Worm (Caenorhabditis elegans): ENCODE results near the gene nspc-17.

The nspc-17 gene

ce11 chrX:14500422-14501058 lies 24.4 kb downstream of the nspc-17 start:
- TF ChIP-seq che-1 (tag; optimal IDR thresholded peaks at IDR 0.05) (no peak), lin-11 (tag; optimal IDR thresholded peaks at IDR 0.05) (no peak), hlh-30 (tag; optimal IDR thresholded peaks at IDR 0.05; ENCODE audit: insufficient read depth) (peak; percentile 35), ama-1 (optimal IDR thresholded peaks at IDR 0.05) (no peak), fkh-6 (tag; optimal IDR thresholded peaks at IDR 0.05) (no peak), elt-2 (tag; optimal IDR thresholded peaks at IDR 0.05) (peak; percentile 88), pha-4 (tag; optimal IDR thresholded peaks at IDR 0.05) (no peak)

DNA sequence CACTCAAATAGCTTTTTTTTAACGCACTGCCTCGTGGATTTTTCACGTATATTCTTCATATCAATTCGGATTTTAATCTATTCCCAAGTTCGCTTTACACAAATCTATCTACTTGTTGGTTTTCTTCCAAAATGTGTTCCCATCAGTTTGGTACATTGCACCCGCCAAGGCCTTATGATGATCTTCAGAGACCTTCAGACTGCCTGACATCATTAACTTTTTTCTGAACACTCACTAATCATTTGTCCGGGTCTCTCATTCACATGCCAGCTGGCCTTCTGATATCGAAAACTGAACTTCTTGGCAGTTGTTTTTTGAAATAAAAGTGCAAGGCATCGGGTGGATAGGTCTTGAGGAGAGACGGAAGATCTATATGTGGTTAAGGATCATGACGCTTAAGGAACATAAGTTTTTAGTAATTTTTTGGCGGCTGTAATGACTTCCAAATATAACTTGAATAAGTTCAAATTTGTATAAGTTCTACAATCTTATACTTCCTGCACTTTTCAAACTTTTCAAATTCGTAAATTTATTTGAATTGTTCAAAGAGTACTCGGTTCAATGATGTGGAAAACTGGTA lies 25.1 kb downstream of the nspc-17 start:
- TF ChIP-seq fkh-6 (tag; optimal IDR thresholded peaks at IDR 0.05) (no peak), lin-11 (tag; optimal IDR thresholded peaks at IDR 0.05) (no peak), pqm-1 (tag; optimal IDR thresholded peaks at IDR 0.05) (no peak), nfya-1 (tag; optimal IDR thresholded peaks at IDR 0.05) (no peak), pros-1 (tag; optimal IDR thresholded peaks at IDR 0.05) (no peak), ceh-30 (tag; optimal IDR thresholded peaks at IDR 0.05) (no peak), ets-4 (tag; optimal IDR thresholded peaks at IDR 0.05) (no peak), unc-3 (GFP tag; conservative IDR thresholded peaks at IDR 0.05) (no peak), unc-3 (tag; optimal IDR thresholded peaks at IDR 0.05) (no peak), nhr-11 (tag; optimal IDR thresholded peaks at IDR 0.05) (no peak), fax-1 (tag; optimal IDR thresholded peaks at IDR 0.05) (no peak), ceh-2 (tag; optimal IDR thresholded peaks at IDR 0.05) (no peak), pha-4 (tag; optimal IDR thresholded peaks at IDR 0.05) (no peak), C08G9.2 (tag; optimal IDR thresholded peaks at IDR 0.05) (no peak), rnt-1 (tag; optimal IDR thresholded peaks at IDR 0.05) (no peak), mec-3 (tag; optimal IDR thresholded peaks at IDR 0.05; ENCODE audit: borderline replicate concordance) (no peak), lim-6 (tag; optimal IDR thresholded peaks at IDR 0.05) (no peak), odd-2 (tag; optimal IDR thresholded peaks at IDR 0.05) (no peak), ceh-24 (tag; optimal IDR thresholded peaks at IDR 0.05) (no peak)

DNA sequence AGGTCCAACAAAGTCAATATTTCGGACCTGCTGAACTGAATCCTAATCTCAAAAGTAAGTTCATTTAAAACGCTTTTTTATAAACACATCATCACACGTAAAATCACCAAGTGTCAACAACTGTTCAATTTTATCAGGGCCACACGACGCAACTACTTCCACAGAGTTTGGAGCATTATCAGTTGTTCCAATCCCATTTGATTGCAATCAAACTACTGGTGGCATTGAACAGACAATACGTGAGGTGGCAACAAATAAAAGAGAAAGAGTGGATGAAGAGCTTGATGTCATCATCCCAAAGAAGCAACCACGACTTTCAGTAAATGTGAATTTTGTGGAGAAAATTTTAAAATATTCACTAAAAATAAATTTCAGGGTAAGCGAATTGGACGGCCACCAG lies 28.4 kb downstream of the nspc-17 start:
- TF ChIP-seq fkh-10 (GFP tag; optimal IDR thresholded peaks at IDR 0.05) (no peak), unc-86 (tag; optimal IDR thresholded peaks at IDR 0.05) (no peak), hlh-13 (GFP tag; optimal IDR thresholded peaks at IDR 0.05) (no peak), elt-2 (tag; optimal IDR thresholded peaks at IDR 0.05) (peak; percentile 1), ref-2 (tag; optimal IDR thresholded peaks at IDR 0.05) (no peak), ceh-14 (tag; optimal IDR thresholded peaks at IDR 0.05) (no peak)

ce11 chrX:14495785-14496184 lies 29.2 kb downstream of the nspc-17 start, which contains the start of gene ztf-14:
ztf-14 (plus strand) TSS chrX:14496085.
- no peak for TF ChIP-seq unc-42 (tag; optimal IDR thresholded peaks at IDR 0.05)
- no peak for TF ChIP-seq ttx-3 (tag; optimal IDR thresholded peaks at IDR 0.05)

- TF ChIP-seq hlh-30 (tag; optimal IDR thresholded peaks at IDR 0.05; ENCODE audit: insufficient read depth) (no peak), C08G9.2 (tag; optimal IDR thresholded peaks at IDR 0.05) (no peak), ceh-18 (tag; optimal IDR thresholded peaks at IDR 0.05) (no peak), C38D4.7 (GFP tag; optimal IDR thresholded peaks at IDR 0.05) (no peak), ceh-30 (tag; optimal IDR thresholded peaks at IDR 0.05) (no peak), T23F11.4 (GFP tag; optimal IDR thresholded peaks at IDR 0.05) (no peak), ceh-9 (tag; optimal IDR thresholded peaks at IDR 0.05) (no peak), dmd-4 (tag; optimal IDR thresholded peaks at IDR 0.05; ENCODE audit: borderline replicate concordance) (no peak), elt-2 (tag; optimal IDR thresholded peaks at IDR 0.05) (no peak), npax-4 (tag; optimal IDR thresholded peaks at IDR 0.05) (no peak), ceh-14 (tag; optimal IDR thresholded peaks at IDR 0.05) (no peak), mec-3 (tag; optimal IDR thresholded peaks at IDR 0.05; ENCODE audit: borderline replicate concordance) (no peak), eyg-1 (tag; optimal IDR thresholded peaks at IDR 0.05) (no peak), unc-55 (GFP tag; optimal IDR thresholded peaks at IDR 0.05) (no peak), zip-5 (tag; optimal IDR thresholded peaks at IDR 0.05) (no peak), hlh-13 (GFP tag; optimal IDR thresholded peaks at IDR 0.05) (no peak), Y22D7AL.16 (tag; optimal IDR thresholded peaks at IDR 0.05) (no peak), nfya-1 (tag; optimal IDR thresholded peaks at IDR 0.05) (no peak), ceh-48 (tag; optimal IDR thresholded peaks at IDR 0.05) (no peak), pat-9 (tag; optimal IDR thresholded peaks at IDR 0.05) (no peak)
Measured at ce11 chrX:14495075-14495474, 29.9 kb downstream of the nspc-17 start.
